Fruit fly (Drosophila melanogaster): ENCODE data around the gene Cyp9f3.

The Cyp9f3 gene

dm6 chr3R:12426310-12426653 lies 27.6 kb upstream of the Cyp9f3 start, which contains the start of gene NANS:
NANS (plus strand) TSS chr3R:12426578.
- TF ChIP-seq D1 (tag; optimal IDR thresholded peaks at IDR 0.05), result no peak
- TF ChIP-seq CG17806 (tag; optimal IDR thresholded peaks at IDR 0.05), result no peak
- no peak for TF ChIP-seq CG15710 (tag; optimal IDR thresholded peaks at IDR 0.05)
- TF ChIP-seq gl (tag; optimal IDR thresholded peaks at IDR 0.05), result no peak
- no peak for TF ChIP-seq CG34367 (tag; optimal IDR thresholded peaks at IDR 0.05)
- TF ChIP-seq CG12605 (GFP tag; IDR thresholded peaks at IDR 0.05), result no peak
- TF ChIP-seq Ets98B (GFP tag; IDR thresholded peaks at IDR 0.05), result no peak
- no peak for TF ChIP-seq CG8301 (tag; optimal IDR thresholded peaks at IDR 0.05)
- no peak for TF ChIP-seq CG13204 (GFP tag; optimal IDR thresholded peaks at IDR 0.05)
- TF ChIP-seq fd96Ca (GFP tag; IDR thresholded peaks at IDR 0.05), result no peak
- TF ChIP-seq rn (GFP tag; IDR thresholded peaks at IDR 0.05), result no peak
- no peak for TF ChIP-seq EcR (GFP tag; optimal IDR thresholded peaks at IDR 0.05)
- no peak for TF ChIP-seq CG4496 (GFP tag; IDR thresholded peaks at IDR 0.05)
- TF ChIP-seq Pif1B (GFP tag; optimal IDR thresholded peaks at IDR 0.05), result no peak

DNA sequence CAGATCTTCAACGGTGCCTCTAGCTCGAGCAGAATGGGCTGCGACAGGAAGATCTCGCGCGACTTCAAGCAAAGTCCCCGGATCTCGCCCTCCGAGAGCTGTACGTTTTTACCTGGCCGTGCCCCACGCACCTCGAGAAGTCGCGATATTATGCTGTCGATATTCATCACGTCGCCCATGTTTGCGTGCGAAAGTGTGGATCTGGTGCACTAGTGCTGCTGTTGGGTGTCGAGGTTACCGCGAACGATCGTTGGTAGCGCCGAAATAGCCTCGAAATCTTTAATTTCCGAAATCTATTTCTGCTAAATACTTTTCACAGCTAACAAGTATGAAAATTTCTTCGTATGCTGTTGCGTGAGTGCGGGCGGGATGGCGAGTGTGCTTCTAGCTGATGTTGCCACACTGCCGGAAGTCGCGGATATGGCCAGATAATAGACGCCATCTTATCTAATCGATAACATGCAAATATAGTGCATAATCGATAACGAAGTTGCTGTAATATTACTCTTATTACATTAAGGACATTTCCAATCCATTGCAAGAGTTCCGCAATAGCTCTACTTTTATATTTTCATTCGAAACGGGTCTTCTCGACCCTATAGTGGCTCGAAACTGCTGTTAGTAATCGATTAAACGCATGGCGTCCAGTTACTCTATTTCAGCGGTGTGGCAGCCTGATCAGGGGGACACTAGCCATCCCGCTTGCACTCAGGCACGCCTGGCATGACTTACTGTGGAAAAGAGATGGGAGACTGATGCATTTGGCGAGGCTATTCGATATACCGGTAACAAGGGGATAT lies 27.0 kb upstream of the Cyp9f3 start, which contains the start of gene Pp1-87B:
Gene Pp1-87B, minus strand, starts transcription at position 408 of the 800 bp plus-strand sequence.
- TF ChIP-seq CG10348 (GFP tag; IDR thresholded peaks at IDR 0.05) (no peak), CG34367 (tag; optimal IDR thresholded peaks at IDR 0.05) (no peak), CG9948 (tag; optimal IDR thresholded peaks at IDR 0.05) (no peak), CG17806 (tag; optimal IDR thresholded peaks at IDR 0.05) (no peak), CG32121 (GFP tag; IDR thresholded peaks at IDR 0.05) (no peak), CG8159 (tag; optimal IDR thresholded peaks at IDR 0.05) (no peak), EcR (GFP tag; optimal IDR thresholded peaks at IDR 0.05) (no peak), Pif1A (GFP tag; optimal IDR thresholded peaks at IDR 0.05) (no peak), CG14655 (GFP tag; optimal IDR thresholded peaks at IDR 0.05) (no peak), Snoo (tag; optimal IDR thresholded peaks at IDR 0.05) (peak; percentile 31), D1 (tag; optimal IDR thresholded peaks at IDR 0.05) (no peak), CG12605 (GFP tag; IDR thresholded peaks at IDR 0.05) (no peak), CG15710 (tag; optimal IDR thresholded peaks at IDR 0.05) (peak; percentile 10)

DNA sequence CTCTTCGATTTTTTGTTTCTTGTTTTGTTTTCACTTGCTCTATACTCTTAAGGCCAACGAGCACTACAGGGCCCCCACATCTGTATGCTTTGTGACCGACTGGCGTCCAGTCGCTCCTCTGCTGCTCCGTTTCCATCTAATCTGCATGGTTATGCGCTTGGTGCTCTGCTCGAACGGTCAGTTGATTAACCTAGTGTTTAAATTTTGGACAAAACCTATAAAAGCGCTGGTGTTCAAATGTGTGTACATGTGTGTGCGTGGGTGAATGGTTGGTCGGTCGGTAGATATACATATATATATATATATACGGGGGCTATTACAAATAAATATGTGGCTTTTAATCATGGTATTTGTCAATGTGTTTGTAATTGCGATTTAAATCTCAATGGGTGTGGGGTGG lies 25.3 kb upstream of the Cyp9f3 start:
- no peak for TF ChIP-seq CG4496 (GFP tag; IDR thresholded peaks at IDR 0.05)
- peak; percentile 2 for TF ChIP-seq EcR (GFP tag; optimal IDR thresholded peaks at IDR 0.05)

DNA sequence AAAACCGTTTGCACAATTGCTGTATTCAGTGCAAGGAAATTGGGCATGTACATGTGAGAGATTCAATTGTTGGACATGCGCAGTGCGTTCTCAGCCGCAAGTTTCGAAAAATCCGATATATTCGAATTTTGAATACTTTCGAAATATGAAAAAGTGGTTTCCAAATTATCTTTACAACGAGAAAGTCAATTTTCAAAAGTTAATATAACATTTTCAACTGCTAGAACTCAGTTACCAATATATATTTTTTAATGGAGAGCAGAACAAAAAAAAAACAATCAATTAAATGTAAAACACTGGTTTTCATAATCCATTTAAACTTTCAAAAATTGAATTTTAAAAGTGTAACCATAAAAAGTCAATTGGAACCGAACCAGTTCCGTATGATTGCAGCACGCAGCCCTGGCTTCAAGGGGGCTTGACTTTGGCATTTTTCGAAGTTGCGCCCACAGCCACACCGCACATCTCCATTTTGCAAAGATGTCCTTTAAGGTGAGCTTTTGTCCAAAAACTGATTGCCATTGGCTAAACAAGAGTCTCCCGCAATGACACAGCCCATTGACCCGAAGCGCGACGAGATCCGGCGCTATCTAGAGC lies 23.7 kb upstream of the Cyp9f3 start, which contains the start of the genes Scgbeta and CG17202:
Gene Scgbeta, minus strand, starts transcription at position 51 of the 597 bp plus-strand sequence.
Gene CG17202, plus strand, starts transcription at position 390 of the 597 bp plus-strand sequence.
- TF ChIP-seq CG14655 (GFP tag; optimal IDR thresholded peaks at IDR 0.05) (no peak), D1 (tag; optimal IDR thresholded peaks at IDR 0.05) (no peak), CG8159 (tag; optimal IDR thresholded peaks at IDR 0.05) (no peak), CG4496 (GFP tag; IDR thresholded peaks at IDR 0.05) (no peak), rn (GFP tag; IDR thresholded peaks at IDR 0.05) (no peak), Ets98B (GFP tag; IDR thresholded peaks at IDR 0.05) (peak; percentile 22; the same call in 1 of the 2 replicates), fd96Ca (GFP tag; IDR thresholded peaks at IDR 0.05) (no peak), Pif1A (GFP tag; optimal IDR thresholded peaks at IDR 0.05) (no peak)

DNA sequence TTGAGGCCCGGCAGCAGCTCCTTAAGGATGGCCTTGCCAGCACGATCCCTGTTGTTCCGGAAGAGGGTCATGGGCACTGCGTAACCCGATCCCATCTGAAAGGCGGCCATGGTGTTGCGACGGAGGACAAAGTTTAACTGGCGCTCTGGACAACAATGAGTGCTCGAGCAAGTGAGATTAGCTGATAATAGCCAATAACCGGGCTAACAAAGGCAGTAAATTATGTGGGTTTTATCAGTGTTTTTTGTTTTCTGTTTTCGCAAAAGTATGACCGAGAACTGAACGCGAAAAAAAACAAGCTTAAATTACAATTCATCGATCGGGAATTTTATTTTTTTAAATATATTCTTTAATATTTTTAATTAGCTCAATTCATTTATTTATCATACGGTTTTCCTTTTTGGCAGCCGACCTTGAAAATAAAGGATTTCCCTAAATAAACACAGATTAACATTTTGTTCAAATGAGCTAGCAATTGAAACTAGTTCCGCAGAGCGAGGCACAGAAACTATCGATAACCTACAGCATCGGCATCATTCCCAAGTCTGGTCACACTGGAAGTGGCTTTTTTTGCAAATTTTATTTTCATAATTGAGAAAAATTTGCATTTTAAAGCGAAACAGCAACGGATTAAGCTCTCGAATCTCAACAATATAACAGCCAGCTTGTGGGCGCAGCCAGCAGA lies 14.7 kb upstream of the Cyp9f3 start, which contains the start of the genes Dip-C and pps:
Gene Dip-C, minus strand, starts transcription at position 486 of the 685 bp plus-strand sequence.
Gene pps, plus strand, starts transcription at position 555 of the 685 bp plus-strand sequence.
- TF ChIP-seq CG8301 (tag; optimal IDR thresholded peaks at IDR 0.05) (no peak), EcR (GFP tag; optimal IDR thresholded peaks at IDR 0.05) (peak; percentile 24), fd96Ca (GFP tag; IDR thresholded peaks at IDR 0.05) (no peak), CG9948 (tag; optimal IDR thresholded peaks at IDR 0.05) (no peak), Pif1B (GFP tag; optimal IDR thresholded peaks at IDR 0.05) (no peak), CG13204 (GFP tag; optimal IDR thresholded peaks at IDR 0.05) (no peak)

- TF ChIP-seq CG13204 (GFP tag; optimal IDR thresholded peaks at IDR 0.05) (no peak), EcR (GFP tag; optimal IDR thresholded peaks at IDR 0.05) (no peak), CG12605 (GFP tag; IDR thresholded peaks at IDR 0.05) (no peak), Pif1B (GFP tag; optimal IDR thresholded peaks at IDR 0.05) (no peak), Pif1A (GFP tag; optimal IDR thresholded peaks at IDR 0.05) (no peak), Snoo (tag; optimal IDR thresholded peaks at IDR 0.05) (no peak), CG9948 (tag; optimal IDR thresholded peaks at IDR 0.05) (no peak), CG14655 (GFP tag; optimal IDR thresholded peaks at IDR 0.05) (no peak), CG8301 (tag; optimal IDR thresholded peaks at IDR 0.05) (no peak), CG34367 (tag; optimal IDR thresholded peaks at IDR 0.05) (no peak), D1 (tag; optimal IDR thresholded peaks at IDR 0.05) (no peak), gl (tag; optimal IDR thresholded peaks at IDR 0.05) (no peak), rn (GFP tag; IDR thresholded peaks at IDR 0.05) (no peak), CG10348 (GFP tag; IDR thresholded peaks at IDR 0.05) (no peak)
Measured at dm6 chr3R:12411449-12411848, 12.7 kb upstream of the Cyp9f3 start.
